Fruit fly (Drosophila melanogaster): ENCODE data around the gene Ubc84D.

Ubc84D gene

DNA sequence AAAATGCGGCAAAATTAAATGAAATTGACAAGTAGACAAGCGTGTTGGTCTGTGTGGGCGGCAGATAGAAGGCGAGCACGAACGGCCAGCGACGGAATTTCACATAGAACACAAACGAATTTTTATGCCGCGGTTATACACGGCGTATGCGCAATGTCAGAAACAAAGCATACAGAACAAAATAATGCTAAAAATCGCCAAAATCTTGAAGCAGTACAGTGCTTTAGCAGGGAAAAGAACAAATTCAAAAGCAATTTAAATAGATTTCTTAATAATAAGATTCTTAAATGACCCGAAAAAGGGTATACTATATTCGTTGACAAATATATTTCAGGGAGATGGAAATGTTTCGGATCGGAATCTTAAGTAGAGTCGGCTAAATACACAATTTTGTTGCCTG lies 18.7 kb downstream of the Ubc84D start (continued):
- TF ChIP-seq Adf1 (GFP tag; IDR thresholded peaks at IDR 0.05) (peak; percentile 18; the same call in 1 of the 2 replicates), sens-2 (GFP tag; IDR thresholded peaks at IDR 0.05) (no peak), HmgD (GFP tag; optimal IDR thresholded peaks at IDR 0.05) (no peak), CG4282 (GFP tag; optimal IDR thresholded peaks at IDR 0.05) (no peak), run (tag; optimal IDR thresholded peaks at IDR 0.05) (no peak), CG4707 (GFP tag; optimal IDR thresholded peaks at IDR 0.05) (no peak), crc (GFP tag; optimal IDR thresholded peaks at IDR 0.05) (no peak), br (optimal IDR thresholded peaks at IDR 0.05) (no peak), z (GFP tag; IDR thresholded peaks at IDR 0.05) (no peak), Scr (GFP tag; IDR thresholded peaks at IDR 0.05; ENCODE audit: partially characterized antibody) (no peak), CG43689 (GFP tag; IDR thresholded peaks at IDR 0.05) (no peak), crp (GFP tag; optimal IDR thresholded peaks at IDR 0.05) (no peak), CG8478 (optimal IDR thresholded peaks at IDR 0.05) (no peak), Lim3 (GFP tag; IDR thresholded peaks at IDR 0.05) (no peak), CG17359 (tag; optimal IDR thresholded peaks at IDR 0.05) (no peak), Xrp1 (GFP tag; IDR thresholded peaks at IDR 0.05) (no peak), Ravus (GFP tag; IDR thresholded peaks at IDR 0.05) (no peak; the same call in 1 of the 2 replicates), CG10654 (GFP tag; optimal IDR thresholded peaks at IDR 0.05) (no peak), jigr1 (GFP tag; IDR thresholded peaks at IDR 0.05) (no peak), CG18262 (tag; optimal IDR thresholded peaks at IDR 0.05) (no peak), hth (optimal IDR thresholded peaks at IDR 0.05) (no peak), CG7786 (GFP tag; optimal IDR thresholded peaks at IDR 0.05) (no peak), MBD-R2 (GFP tag; IDR thresholded peaks at IDR 0.05) (no peak), CG30020 (tag; optimal IDR thresholded peaks at IDR 0.05) (no peak), cg (GFP tag; optimal IDR thresholded peaks at IDR 0.05) (no peak), sna (GFP tag; IDR thresholded peaks at IDR 0.05; ENCODE audit: partially characterized antibody) (no peak), Vsx1 (GFP tag; optimal IDR thresholded peaks at IDR 0.05) (no peak), Kr (GFP tag; optimal IDR thresholded peaks at IDR 0.05) (no peak), zen2 (GFP tag; IDR thresholded peaks at IDR 0.05; ENCODE audit: partially characterized antibody) (no peak), scrt (GFP tag; optimal IDR thresholded peaks at IDR 0.05) (no peak), B-H1 (GFP tag; IDR thresholded peaks at IDR 0.05) (no peak), fd96Cb (tag; optimal IDR thresholded peaks at IDR 0.05) (no peak), CG11085 (GFP tag; IDR thresholded peaks at IDR 0.05) (no peak), CG31365 (tag; optimal IDR thresholded peaks at IDR 0.05) (no peak), cwo (GFP tag; optimal IDR thresholded peaks at IDR 0.05) (peak; percentile 6), CG2202 (tag; optimal IDR thresholded peaks at IDR 0.05) (no peak), CG13424 (tag; optimal IDR thresholded peaks at IDR 0.05) (peak; percentile 14), CG10959 (GFP tag; IDR thresholded peaks at IDR 0.05) (no peak), hkb (optimal IDR thresholded peaks at IDR 0.05) (no peak), hkb (GFP tag; IDR thresholded peaks at IDR 0.05) (no peak), insv (GFP tag; optimal IDR thresholded peaks at IDR 0.05) (no peak), CG6175 (GFP tag; IDR thresholded peaks at IDR 0.05) (no peak), CG4328 (GFP tag; optimal IDR thresholded peaks at IDR 0.05) (no peak), BEAF-32 (GFP tag; optimal IDR thresholded peaks at IDR 0.05) (no peak), CG42726 (GFP tag; IDR thresholded peaks at IDR 0.05; ENCODE audit: partially characterized antibody) (no peak), CoRest (tag; optimal IDR thresholded peaks at IDR 0.05) (peak; percentile 30), Ets97D (GFP tag; optimal IDR thresholded peaks at IDR 0.05) (no peak), az2 (GFP tag; optimal IDR thresholded peaks at IDR 0.05) (no peak), CG7357 (GFP tag; IDR thresholded peaks at IDR 0.05) (no peak), CG2116 (GFP tag; optimal IDR thresholded peaks at IDR 0.05) (no peak), CkIIα-i1 (GFP tag; IDR thresholded peaks at IDR 0.05) (no peak), Poxn (GFP tag; IDR thresholded peaks at IDR 0.05) (no peak), Ada2b (GFP tag; IDR thresholded peaks at IDR 0.05) (peak; percentile 43; the same call in 1 of the 2 replicates)
